Worm (Caenorhabditis elegans): ENCODE data around the gene F11G11.15.
"Not testable (repeated sequence)": the region's sequence is repeated elsewhere in the genome, so short reads cannot be mapped to it uniquely, and the experiment has no call there.

The F11G11.15 gene

ce11 chrII:4874335-4874861, at the start of gene F11G11.15:
Gene F11G11.15, plus strand, starts transcription at chrII:4874845.
- TF ChIP-seq unc-62 (GFP tag; optimal IDR thresholded peaks at IDR 0.05) = no peak

ce11 chrII:4825133-4825532, 49.5 kb upstream of the F11G11.15 start, which contains the start of the genes C33F10.8 and msp-40:
Gene C33F10.8, minus strand, starts transcription at chrII:4825233.
Gene msp-40, plus strand, starts transcription at chrII:4825414.
- not testable (repeated sequence) for TF ChIP-seq unc-62 (GFP tag; optimal IDR thresholded peaks at IDR 0.05)

- no peak for TF ChIP-seq unc-62 (GFP tag; optimal IDR thresholded peaks at IDR 0.05)
Observed at ce11 chrII:4827734-4828609, 46.7 kb upstream of the F11G11.15 start, which contains the start of the genes fbxb-88 and tbck-1. Gene fbxb-88, minus strand, starts transcription at chrII:4827884. Gene tbck-1, plus strand, starts transcription at chrII:4828559.

- TF ChIP-seq unc-62 (GFP tag; optimal IDR thresholded peaks at IDR 0.05) = no peak
Observed at ce11 chrII:4834761-4835160, 39.9 kb upstream of the F11G11.15 start, which contains the start of the genes C33F10.11 and C33F10.1. Gene C33F10.11, minus strand, starts transcription at chrII:4834861. Gene C33F10.1, plus strand, starts transcription at chrII:4835023.

ce11 chrII:4837659-4838058, 37.0 kb upstream of the F11G11.15 start, which contains the start of gene C33F10.12:
Gene C33F10.12, minus strand, starts transcription at chrII:4837759.
- no peak for TF ChIP-seq unc-62 (GFP tag; optimal IDR thresholded peaks at IDR 0.05)

ce11 chrII:4842143-4842658, 32.4 kb upstream of the F11G11.15 start, which contains the start of the genes T23B7.2 and nspd-4:
Gene T23B7.2, minus strand, starts transcription at chrII:4842243.
Gene nspd-4, plus strand, starts transcription at chrII:4842608.
- TF ChIP-seq unc-62 (GFP tag; optimal IDR thresholded peaks at IDR 0.05) = not testable (repeated sequence)

- TF ChIP-seq unc-62 (GFP tag; optimal IDR thresholded peaks at IDR 0.05) = no peak
Observed at ce11 chrII:4849885-4850284, 24.8 kb upstream of the F11G11.15 start, which contains the start of gene T23B7.3. Gene T23B7.3, plus strand, starts transcription at chrII:4850185.

ce11 chrII:4851594-4852106, 23.0 kb upstream of the F11G11.15 start, which contains the start of gene dnj-9:
Gene dnj-9, plus strand, starts transcription at chrII:4852056.
- TF ChIP-seq unc-62 (GFP tag; optimal IDR thresholded peaks at IDR 0.05) = no peak

- TF ChIP-seq unc-62 (GFP tag; optimal IDR thresholded peaks at IDR 0.05) = no peak
Observed at ce11 chrII:4854761-4855160, 19.9 kb upstream of the F11G11.15 start.

- no peak for TF ChIP-seq unc-62 (GFP tag; optimal IDR thresholded peaks at IDR 0.05)
Observed at ce11 chrII:4855489-4855888, 19.2 kb upstream of the F11G11.15 start.

- no peak for TF ChIP-seq unc-62 (GFP tag; optimal IDR thresholded peaks at IDR 0.05)
Observed at ce11 chrII:4856113-4856512, 18.5 kb upstream of the F11G11.15 start.

- TF ChIP-seq unc-62 (GFP tag; optimal IDR thresholded peaks at IDR 0.05) = no peak
Observed at ce11 chrII:4857086-4857485, 17.6 kb upstream of the F11G11.15 start.

ce11 chrII:4857873-4858364, 16.7 kb upstream of the F11G11.15 start, which contains the start of gene F11G11.5:
Gene F11G11.5, plus strand, starts transcription at chrII:4857923.
- TF ChIP-seq unc-62 (GFP tag; optimal IDR thresholded peaks at IDR 0.05) = no peak

- TF ChIP-seq unc-62 (GFP tag; optimal IDR thresholded peaks at IDR 0.05) = no peak
Observed at ce11 chrII:4858906-4859411, 15.7 kb upstream of the F11G11.15 start.

- not testable (repeated sequence) for TF ChIP-seq unc-62 (GFP tag; optimal IDR thresholded peaks at IDR 0.05)
Observed at ce11 chrII:4860260-4860659, 14.4 kb upstream of the F11G11.15 start, which contains the start of the genes nspd-5 and F11G11.4. Gene nspd-5, minus strand, starts transcription at chrII:4860360. Gene F11G11.4, plus strand, starts transcription at chrII:4860594.

All from whole organism, dauer.